Worm (Caenorhabditis elegans) whole organism, L4 larva: Measurements from ENCODE around the gene Y53F4B.17.

Experiments
- Y5F2A.4 ChIP-seq: fragments of 200-800 bp; sonication (Bioruptor generic); optimal IDR thresholded peaks from 2 replicates; lab custom pipeline; 2018; ENCODE audit warnings: mild to moderate bottlenecking, missing genetic modification characterization, missing compliant biosample characterization
- dmd-8 ChIP-seq: fragments of 200-800 bp; sonication (Bioruptor generic); IDR thresholded peaks from 2 replicates; pipeline ENCODE4 v1.3.6; 2022; ENCODE audit warnings: missing genetic modification characterization, missing compliant biosample characterization
- dve-1 ChIP-seq: sonication (generic microtip); optimal IDR thresholded peaks from 2 replicates; lab custom pipeline; 2017; ENCODE audit warnings: antibody characterized with exemption, mild to moderate bottlenecking, missing genetic modification characterization, missing compliant biosample characterization; ENCODE audit not compliant: insufficient read depth
- lin-15B ChIP-seq: fragments of 150-350 bp; sonication (generic microtip); optimal IDR thresholded peaks from 3 replicates; lab custom pipeline; 2014; ENCODE audit warnings: missing biosample characterization, missing genetic modification characterization
- lin-38 ChIP-seq: fragments of 200-800 bp; sonication (Bioruptor generic); IDR thresholded peaks from 2 replicates; pipeline ENCODE4 v1.3.6; 2022; ENCODE audit warnings: missing genetic modification reagents, missing genetic modification characterization, missing compliant biosample characterization
- nhr-11 ChIP-seq: fragments of 150-350 bp; optimal IDR thresholded peaks from 2 replicates; lab custom pipeline; 2014; ENCODE audit warnings: missing biosample characterization, missing genetic modification characterization
- nhr-237 ChIP-seq: sonication (generic microtip); optimal IDR thresholded peaks from 2 replicates; lab custom pipeline; 2017; ENCODE audit warnings: missing biosample characterization, missing genetic modification characterization
- nhr-76 ChIP-seq: fragments of 150-350 bp; optimal IDR thresholded peaks from 2 replicates; lab custom pipeline; 2014; ENCODE audit warnings: missing biosample characterization, missing genetic modification characterization
- nhr-77 ChIP-seq: fragments of 150-350 bp; optimal IDR thresholded peaks from 2 replicates; lab custom pipeline; 2014; ENCODE audit warnings: missing biosample characterization, missing genetic modification characterization
- pha-4 ChIP-seq, 2 experiments: fragments of 150-350 bp in 1 of 2; fragments of 200-800 bp in 1 of 2; sonication (Bioruptor generic) in 1 of 2; IDR thresholded peaks in 1 of 2; optimal IDR thresholded peaks in 1 of 2; 2 replicates each; pipeline versions ENCODE4 v1.3.6 to Lab custom; 2014 to 2022; ENCODE audit warnings: missing genetic modification characterization in 2 of 2, missing genetic modification reagents in 2 of 2, missing biosample characterization in 1 of 2, missing compliant biosample characterization in 1 of 2
- unc-130 ChIP-seq: sonication (generic microtip); optimal IDR thresholded peaks from 2 replicates; lab custom pipeline; 2016; ENCODE audit warnings: missing genetic modification reagents, missing genetic modification characterization, missing compliant biosample characterization
- ztf-11 ChIP-seq: fragments of 150-350 bp; optimal IDR thresholded peaks from 2 replicates; lab custom pipeline; 2014; ENCODE audit warnings: missing biosample characterization, missing genetic modification characterization
- ztf-7 ChIP-seq: fragments of 150-350 bp; optimal IDR thresholded peaks from 2 replicates; lab custom pipeline; 2014; ENCODE audit warnings: missing biosample characterization, missing genetic modification characterization

DNA sequence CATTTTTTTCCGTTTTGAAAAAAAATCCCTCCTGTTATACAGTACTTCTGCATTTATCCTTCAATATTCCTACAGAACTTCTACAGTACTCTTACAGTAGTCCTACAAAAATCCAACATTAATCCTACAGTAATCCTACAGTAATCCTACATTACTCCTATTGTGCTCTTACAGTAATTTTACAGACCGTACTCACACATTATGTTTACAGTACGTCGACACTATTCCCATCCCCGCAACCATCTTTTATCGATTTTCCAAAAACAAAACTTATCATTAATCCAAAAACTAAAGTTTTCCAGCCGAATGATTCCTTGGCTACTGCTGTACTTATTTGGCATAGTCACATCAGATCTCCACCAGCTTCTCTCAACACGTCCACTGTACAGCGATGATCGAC is 25.7 kb downstream of the Y53F4B.17 start, which contains the start of gene Y53F4B.20:
- no peak for TF ChIP-seq pha-4 (GFP tag; IDR thresholded peaks at IDR 0.05; lab: Robert Waterston, UW)
- TF ChIP-seq pha-4 (tag; optimal IDR thresholded peaks at IDR 0.05; lab: Kevin White, UChicago): no peak
- no peak for TF ChIP-seq dmd-8 (GFP tag; lab: Robert Waterston, UW)
- TF ChIP-seq ztf-11 (tag; lab: Kevin White, UChicago): no peak
- no peak for TF ChIP-seq nhr-237
- no peak for TF ChIP-seq dve-1
- no peak for TF ChIP-seq nhr-11 (tag; lab: Kevin White, UChicago)
- no peak for TF ChIP-seq nhr-76
- TF ChIP-seq lin-15B (tag; lab: Kevin White, UChicago): no peak
- no peak for TF ChIP-seq lin-38 (GFP tag; lab: Robert Waterston, UW)
- TF ChIP-seq nhr-77: no peak
- no peak for TF ChIP-seq ztf-7 (tag; lab: Kevin White, UChicago)
- no peak for TF ChIP-seq Y5F2A.4 (GFP tag; lab: Kevin White, UChicago)
- TF ChIP-seq unc-130 (GFP tag; lab: Kevin White, UChicago): no peak
